Fruit fly (Drosophila melanogaster) Kc167 (cell line): Measurements from ENCODE around the gene Acsx1R.

Experiments used
- Sin3A ChIP-seq: fragments of >200 bp; optimal IDR thresholded peaks from 2 replicates; lab custom pipeline; 2018; ENCODE audit warnings: missing external identifiers
- h ChIP-seq: fragments of >200 bp; optimal IDR thresholded peaks from 3 replicates; lab custom pipeline; 2018; ENCODE audit warnings: missing external identifiers
- insv ChIP-seq: fragments of >200 bp; optimal IDR thresholded peaks from 3 replicates; lab custom pipeline; 2018; ENCODE audit warnings: missing external identifiers
- psq ChIP-seq: fragments of >200 bp; optimal IDR thresholded peaks from 2 replicates; lab custom pipeline; 2017; ENCODE audit warnings: missing external identifiers
- ttk ChIP-seq: sonication (Bioruptor generic); optimal IDR thresholded peaks from 2 replicates; lab custom pipeline; 2017; ENCODE audit warnings: missing external identifiers

dm6 chr3R:19783290-19783689, 6.2 kb upstream of the Acsx1R start, which contains the start of gene Acsx4:
- TF ChIP-seq Sin3A (lab: Kevin White, UChicago) (no peak), psq (lab: Kevin White, UChicago) (no peak), h (no peak), ttk (lab: Kevin White, UChicago) (no peak), insv (lab: Kevin White, UChicago) (no peak)
